Worm (Caenorhabditis elegans): Measurements from ENCODE around the gene C24H10.3.

- no peak for TF ChIP-seq lin-29 (GFP tag; IDR thresholded peaks at IDR 0.05)
- TF ChIP-seq duxl-1 (tag; optimal IDR thresholded peaks at IDR 0.05; ENCODE audit: poor library complexity) = no peak
- TF ChIP-seq daf-12 (tag; optimal IDR thresholded peaks at IDR 0.05) = no peak
- no peak for TF ChIP-seq unc-130 (GFP tag; optimal IDR thresholded peaks at IDR 0.05)
- TF ChIP-seq F26F4.8 (GFP tag; conservative IDR thresholded peaks at IDR 0.05) = no peak
- TF ChIP-seq lin-39 (tag; optimal IDR thresholded peaks at IDR 0.05) = no peak
- no peak for TF ChIP-seq aly-2 (tag; optimal IDR thresholded peaks at IDR 0.05)
- TF ChIP-seq fkh-10 (GFP tag; optimal IDR thresholded peaks at IDR 0.05) = no peak
Measured at ce11 chrX:5084495-5084894, 23.6 kb downstream of the C24H10.3 start, which contains the start of gene ets-5.
